Worm (Caenorhabditis elegans) whole organism, L1 larva: ENCODE results near the gene ndua-12.

Experiments
- C04F5.9 ChIP-seq: sonication (generic microtip); optimal IDR thresholded peaks from 2 replicates; lab custom pipeline; 2016; ENCODE audit warnings: missing genetic modification characterization, missing compliant biosample characterization
- C16A3.4 ChIP-seq: fragments of 150-350 bp; optimal IDR thresholded peaks from 2 replicates; lab custom pipeline; 2014; ENCODE audit warnings: missing biosample characterization, missing genetic modification characterization
- F16B12.6 ChIP-seq: fragments of 150-350 bp; optimal IDR thresholded peaks from 2 replicates; lab custom pipeline; 2014; ENCODE audit warnings: missing biosample characterization, missing genetic modification characterization
- Y116A8C.19 ChIP-seq: sonication (generic microtip); optimal IDR thresholded peaks from 2 replicates; lab custom pipeline; 2016; ENCODE audit warnings: missing compliant biosample characterization, missing genetic modification characterization, borderline replicate concordance
- aha-1 ChIP-seq: fragments of 150-350 bp; optimal IDR thresholded peaks from 2 replicates; lab custom pipeline; 2014; ENCODE audit warnings: missing biosample characterization, missing genetic modification characterization
- alr-1 ChIP-seq: fragments of 200-800 bp; sonication (Bioruptor generic); optimal IDR thresholded peaks from 2 replicates; lab custom pipeline; 2018; ENCODE audit warnings: borderline replicate concordance, mild to moderate bottlenecking, missing genetic modification characterization, missing compliant biosample characterization
- ceh-8 ChIP-seq: fragments of 200-800 bp; sonication (Bioruptor generic); optimal IDR thresholded peaks from 2 replicates; lab custom pipeline; 2018; ENCODE audit warnings: mild to moderate bottlenecking, missing genetic modification characterization, moderate library complexity, missing compliant biosample characterization
- dsc-1 ChIP-seq: sonication (generic microtip); optimal IDR thresholded peaks from 2 replicates; lab custom pipeline; 2016; ENCODE audit warnings: mild to moderate bottlenecking, missing genetic modification characterization, missing compliant biosample characterization
- efl-1 ChIP-seq, 4 experiments: fragments of 150-350 bp; optimal IDR thresholded peaks in 3 of 4; peaks in 1 of 4; 1 replicate in 1 of 4; 2 replicates in 3 of 4; lab custom pipeline; 2014; ENCODE audit warnings: missing biosample characterization in 2 of 4, missing genetic modification characterization in 2 of 4, missing genetic modification reagents in 2 of 4
- egl-27 ChIP-seq, 2 experiments: fragments of 150-350 bp in 1 of 2; sonication (generic microtip); optimal IDR thresholded peaks; 3 replicates each; lab custom pipeline; 2017 to 2018; ENCODE audit warnings: missing biosample characterization in 2 of 2, missing genetic modification characterization in 2 of 2, missing genetic modification reagents in 2 of 2
- fkh-10 ChIP-seq: sonication (generic microtip); optimal IDR thresholded peaks from 2 replicates; lab custom pipeline; 2017; ENCODE audit warnings: missing biosample characterization, missing genetic modification reagents, missing genetic modification characterization
- fkh-4 ChIP-seq: sonication (generic microtip); optimal IDR thresholded peaks from 2 replicates; lab custom pipeline; 2016; ENCODE audit warnings: missing compliant biosample characterization, missing genetic modification characterization, borderline replicate concordance
- grh-1 ChIP-seq: fragments of 200-800 bp; sonication (Bioruptor generic); IDR thresholded peaks from 2 replicates; pipeline ENCODE4 v1.3.6; 2022; ENCODE audit warnings: missing genetic modification reagents, missing genetic modification characterization, missing compliant biosample characterization
- hlh-17 ChIP-seq: fragments of 200-800 bp; sonication (Bioruptor generic); optimal IDR thresholded peaks from 2 replicates; lab custom pipeline; 2018; ENCODE audit warnings: missing genetic modification characterization, mild to moderate bottlenecking, missing compliant biosample characterization, moderate library complexity, borderline replicate concordance
- hlh-4 ChIP-seq: sonication (generic microtip); optimal IDR thresholded peaks from 2 replicates; lab custom pipeline; 2016; ENCODE audit warnings: mild to moderate bottlenecking, missing genetic modification characterization, missing compliant biosample characterization
- hpl-2 ChIP-seq: fragments of 150-350 bp; optimal IDR thresholded peaks from 2 replicates; lab custom pipeline; 2014; ENCODE audit warnings: missing biosample characterization, missing genetic modification reagents, missing genetic modification characterization
- isw-1 ChIP-seq: fragments of 200-800 bp; sonication (Bioruptor generic); IDR thresholded peaks from 2 replicates; pipeline ENCODE4 v1.3.6; 2022; ENCODE audit warnings: missing genetic modification characterization, missing compliant biosample characterization
- jun-1 ChIP-seq: fragments of 150-350 bp; optimal IDR thresholded peaks from 2 replicates; lab custom pipeline; 2014; ENCODE audit warnings: missing biosample characterization, missing genetic modification reagents, missing genetic modification characterization
- lin-14 ChIP-seq: fragments of 200-800 bp; sonication (Bioruptor generic); optimal IDR thresholded peaks from 2 replicates; lab custom pipeline; 2018; ENCODE audit warnings: mild to moderate bottlenecking, missing genetic modification characterization, moderate library complexity, missing compliant biosample characterization
- lin-35 ChIP-seq, 2 experiments: fragments of 150-350 bp; optimal IDR thresholded peaks; 2 replicates each; lab custom pipeline; 2014; ENCODE audit warnings: missing biosample characterization in 2 of 2, missing genetic modification characterization in 2 of 2, missing genetic modification reagents in 2 of 2
- lir-3 ChIP-seq: sonication (generic microtip); optimal IDR thresholded peaks from 2 replicates; lab custom pipeline; 2016; ENCODE audit warnings: mild to moderate bottlenecking, missing genetic modification characterization, moderate library complexity, missing compliant biosample characterization; ENCODE audit not compliant: poor library complexity
- lsy-2 ChIP-seq, 2 experiments: fragments of 150-350 bp; optimal IDR thresholded peaks; 2 replicates each; lab custom pipeline; 2014; ENCODE audit warnings: missing biosample characterization in 2 of 2, missing genetic modification characterization in 2 of 2
- mab-9 ChIP-seq: fragments of 200-800 bp; sonication (Bioruptor generic); IDR thresholded peaks from 2 replicates; pipeline ENCODE4 v1.3.6; 2022; ENCODE audit warnings: missing genetic modification reagents, missing genetic modification characterization, missing compliant biosample characterization
- mef-2 ChIP-seq: fragments of 150-350 bp; optimal IDR thresholded peaks from 2 replicates; lab custom pipeline; 2014; ENCODE audit warnings: missing biosample characterization, missing genetic modification characterization
- nhr-12 ChIP-seq: sonication (generic microtip); optimal IDR thresholded peaks from 2 replicates; lab custom pipeline; 2017; ENCODE audit warnings: missing biosample characterization, missing genetic modification characterization
- nhr-20 ChIP-seq: sonication (generic microtip); optimal IDR thresholded peaks from 2 replicates; lab custom pipeline; 2016; ENCODE audit warnings: mild to moderate bottlenecking, missing genetic modification characterization, missing compliant biosample characterization
- nhr-237 ChIP-seq: fragments of 150-350 bp; optimal IDR thresholded peaks from 2 replicates; lab custom pipeline; 2014; ENCODE audit warnings: missing biosample characterization, missing genetic modification characterization
- nhr-28 ChIP-seq: fragments of 150-350 bp; optimal IDR thresholded peaks from 2 replicates; lab custom pipeline; 2014; ENCODE audit warnings: missing biosample characterization, missing genetic modification characterization
- nhr-47 ChIP-seq: sonication (generic microtip); optimal IDR thresholded peaks from 2 replicates; lab custom pipeline; 2016; ENCODE audit warnings: mild to moderate bottlenecking, missing genetic modification characterization, moderate library complexity, missing compliant biosample characterization
- nhr-77 ChIP-seq: fragments of 150-350 bp; optimal IDR thresholded peaks from 2 replicates; lab custom pipeline; 2014; ENCODE audit warnings: missing biosample characterization, missing genetic modification characterization
- pag-3 ChIP-seq: sonication (generic microtip); optimal IDR thresholded peaks from 2 replicates; lab custom pipeline; 2017; ENCODE audit warnings: missing genetic modification characterization, mild to moderate bottlenecking, missing compliant biosample characterization, antibody characterized with exemption, borderline replicate concordance; ENCODE audit not compliant: insufficient read depth
- pqm-1 ChIP-seq: sonication (generic microtip); optimal IDR thresholded peaks from 3 replicates; lab custom pipeline; 2017; ENCODE audit warnings: missing biosample characterization, missing genetic modification characterization
- rnt-1 ChIP-seq: sonication (generic microtip); optimal IDR thresholded peaks from 2 replicates; lab custom pipeline; 2016; ENCODE audit warnings: mild to moderate bottlenecking, missing genetic modification characterization, moderate library complexity, missing compliant biosample characterization
- skn-1 ChIP-seq: fragments of 150-350 bp; optimal IDR thresholded peaks from 2 replicates; lab custom pipeline; 2014; ENCODE audit warnings: missing biosample characterization, missing genetic modification characterization
- snpc-4 ChIP-seq: fragments of 150-350 bp; optimal IDR thresholded peaks from 2 replicates; lab custom pipeline; 2014; ENCODE audit warnings: missing biosample characterization, missing genetic modification characterization
- snu-23 ChIP-seq: sonication (generic microtip); optimal IDR thresholded peaks from 2 replicates; lab custom pipeline; 2016; ENCODE audit warnings: missing genetic modification characterization, missing compliant biosample characterization
- sptf-1 ChIP-seq: fragments of 150-350 bp; optimal IDR thresholded peaks from 2 replicates; lab custom pipeline; 2014; ENCODE audit warnings: missing biosample characterization, missing genetic modification characterization
- sup-37 ChIP-seq: fragments of 200-800 bp; sonication (Bioruptor generic); optimal IDR thresholded peaks from 2 replicates; lab custom pipeline; 2018; ENCODE audit warnings: mild to moderate bottlenecking, missing genetic modification characterization, missing compliant biosample characterization
- tlp-1 ChIP-seq: fragments of 150-350 bp; optimal IDR thresholded peaks from 2 replicates; lab custom pipeline; 2014; ENCODE audit warnings: missing biosample characterization, missing genetic modification characterization
- unc-130 ChIP-seq: fragments of 150-350 bp; optimal IDR thresholded peaks from 2 replicates; lab custom pipeline; 2017; ENCODE audit warnings: missing biosample characterization, missing genetic modification characterization, inconsistent platforms
- unc-62 ChIP-seq: fragments of 150-350 bp; optimal IDR thresholded peaks from 2 replicates; lab custom pipeline; 2014; ENCODE audit warnings: missing biosample characterization, missing genetic modification reagents, missing genetic modification characterization
- unc-98 ChIP-seq: fragments of 200-800 bp; sonication (Bioruptor generic); IDR thresholded peaks from 2 replicates; pipeline ENCODE4 v1.3.6; 2022; ENCODE audit warnings: missing genetic modification characterization, missing compliant biosample characterization
- zag-1 ChIP-seq: fragments of 150-350 bp; optimal IDR thresholded peaks from 2 replicates; lab custom pipeline; 2014; ENCODE audit warnings: missing biosample characterization, missing genetic modification characterization
- zip-4 ChIP-seq: fragments of 200-800 bp; sonication (Bioruptor generic); optimal IDR thresholded peaks from 2 replicates; lab custom pipeline; 2018; ENCODE audit warnings: mild to moderate bottlenecking, missing genetic modification characterization, moderate library complexity, missing compliant biosample characterization
- ztf-4 ChIP-seq: fragments of 150-350 bp; optimal IDR thresholded peaks from 2 replicates; lab custom pipeline; 2014; ENCODE audit warnings: missing biosample characterization, missing genetic modification characterization

ndua-12 gene

DNA sequence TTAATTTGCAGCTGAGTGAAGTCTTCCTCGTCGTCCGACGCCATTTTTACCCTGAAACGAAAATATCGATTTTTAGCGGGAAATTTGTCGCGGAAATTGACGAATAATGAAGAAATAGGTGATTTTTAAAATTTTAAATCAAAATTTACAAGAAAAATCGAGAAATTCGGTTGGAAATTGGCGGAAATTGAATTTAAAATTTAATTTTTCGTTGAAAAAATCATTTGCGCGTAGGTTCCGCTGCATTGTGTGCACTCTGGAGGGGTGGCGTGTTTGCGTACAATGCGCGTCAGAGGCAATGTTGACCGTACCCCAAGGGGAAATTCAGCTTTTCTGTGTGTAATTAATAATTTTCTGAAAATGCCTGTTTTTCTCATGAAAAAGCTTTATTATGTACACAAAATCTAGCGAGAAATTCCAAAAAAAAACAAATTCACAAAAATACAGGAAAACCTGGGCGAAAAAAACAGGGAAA is 15.7 kb downstream of the ndua-12 start, which contains the start of gene Y94H6A.5 (continued):
- TF ChIP-seq alr-1 (tag; lab: Kevin White, UChicago), result no peak
- TF ChIP-seq jun-1 (tag; lab: Kevin White, UChicago), result no peak
- no peak for TF ChIP-seq nhr-237 (tag; lab: Kevin White, UChicago)
- TF ChIP-seq unc-130 (tag; lab: Kevin White, UChicago), result peak; percentile 68
- TF ChIP-seq unc-62 (GFP tag; lab: Kevin White, UChicago), result no peak
- TF ChIP-seq rnt-1 (tag; lab: Kevin White, UChicago), result no peak
- TF ChIP-seq hpl-2, result no peak
- peak; percentile 57 for TF ChIP-seq skn-1 (tag; lab: Kevin White, UChicago)
- no peak for TF ChIP-seq pqm-1
- no peak for TF ChIP-seq C04F5.9 (tag; lab: Kevin White, UChicago)
- peak; percentile 57 for TF ChIP-seq snu-23 (GFP tag; lab: Kevin White, UChicago)
- TF ChIP-seq mab-9 (GFP tag; lab: Robert Waterston, UW), result no peak
- TF ChIP-seq F16B12.6, result peak; percentile 92
- TF ChIP-seq aha-1 (tag; lab: Kevin White, UChicago), result no peak
- no peak for TF ChIP-seq lin-14 (GFP tag; lab: Kevin White, UChicago)
- peak; percentile 51 to 72 for TF ChIP-seq lin-35 (GFP tag; optimal IDR thresholded peaks at IDR 0.05; lab: Kevin White, UChicago)
- TF ChIP-seq fkh-4 (tag; lab: Kevin White, UChicago), result no peak
- TF ChIP-seq mef-2, result no peak
- no peak for TF ChIP-seq nhr-77 (tag; lab: Kevin White, UChicago)
- no peak for TF ChIP-seq egl-27 (tag; optimal IDR thresholded peaks at IDR 0.05; lab: Kevin White, UChicago)
- no peak for TF ChIP-seq zip-4 (GFP tag; lab: Kevin White, UChicago)
- TF ChIP-seq hlh-4 (tag; lab: Kevin White, UChicago), result no peak
- no peak for TF ChIP-seq grh-1 (GFP tag; lab: Robert Waterston, UW)
- no peak for TF ChIP-seq sptf-1 (tag; lab: Kevin White, UChicago)
- TF ChIP-seq hlh-17, result no peak
- TF ChIP-seq dsc-1 (tag; lab: Kevin White, UChicago), result peak; percentile 13
- peak; percentile 43 for TF ChIP-seq ztf-4
- TF ChIP-seq unc-98 (GFP tag; lab: Robert Waterston, UW), result no peak
- peak; percentile 56 for TF ChIP-seq nhr-47 (tag; lab: Kevin White, UChicago)
- peak; percentile 90 to 98 for TF ChIP-seq lsy-2 (tag; optimal IDR thresholded peaks at IDR 0.05; lab: Kevin White, UChicago)
- TF ChIP-seq snpc-4, result no peak
- TF ChIP-seq, all 84 proteins: peak for 27

DNA sequence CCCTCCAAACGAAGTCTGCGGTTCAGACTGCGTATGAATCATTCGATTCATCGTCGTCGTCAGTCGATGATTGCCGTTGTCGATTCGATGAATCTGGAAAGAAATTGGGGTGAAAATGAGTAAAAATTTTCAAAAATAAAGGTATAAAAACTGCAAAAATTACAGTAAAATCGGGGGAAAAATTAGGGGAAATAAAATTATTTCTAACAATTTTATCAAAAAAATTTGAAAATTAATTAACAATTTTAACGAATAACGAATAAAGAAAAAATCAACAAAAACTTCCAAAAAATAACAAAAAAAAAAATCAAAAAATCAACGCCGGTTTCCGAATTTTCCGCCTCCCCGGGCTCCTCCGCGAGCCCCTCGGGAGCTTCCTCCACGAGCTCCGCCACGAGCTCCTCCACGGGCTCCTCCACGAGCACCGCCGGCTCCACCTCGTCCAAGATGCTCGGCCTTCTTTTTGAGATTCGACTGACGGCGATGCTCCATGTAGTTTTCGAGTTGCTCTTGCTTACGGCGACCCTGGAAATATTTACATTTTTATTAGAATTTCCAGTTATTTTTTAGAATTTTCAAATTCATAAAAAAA is 30.8 kb downstream of the ndua-12 start, which contains the start of gene egrh-3:
Gene egrh-3, minus strand, starts transcription at position 51 of the 592 bp plus-strand sequence.
- TF ChIP-seq C16A3.4 (tag; lab: Kevin White, UChicago) (no peak), ceh-8 (GFP tag; lab: Kevin White, UChicago) (peak; percentile 75), hlh-4 (tag; lab: Kevin White, UChicago) (no peak), egl-27 (tag; optimal IDR thresholded peaks at IDR 0.05; lab: Kevin White, UChicago) (no peak), alr-1 (tag; lab: Kevin White, UChicago) (no peak), lir-3 (tag; lab: Kevin White, UChicago) (no peak), fkh-10 (GFP tag; lab: Kevin White, UChicago) (no peak)

DNA sequence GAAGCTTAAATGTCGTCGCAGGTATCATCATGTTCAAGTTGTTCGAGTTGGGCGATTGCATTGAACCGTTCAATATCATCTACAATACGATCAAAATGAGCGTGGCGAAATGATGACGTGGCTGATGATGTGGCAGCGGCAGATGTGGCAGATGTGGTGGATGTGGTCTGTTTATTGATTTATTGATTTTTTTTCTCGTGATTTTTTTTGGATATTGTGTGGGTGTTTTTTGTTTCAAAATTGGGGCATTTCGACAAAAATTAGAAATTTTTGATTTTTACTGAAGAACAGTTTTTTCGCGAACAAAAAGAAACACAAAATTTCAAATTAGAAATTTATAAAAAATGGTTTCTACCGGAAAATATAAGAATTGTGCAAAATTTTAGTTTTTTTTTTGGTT is 39.4 kb downstream of the ndua-12 start:
- no peak for TF ChIP-seq tlp-1
- TF ChIP-seq Y116A8C.19, result no peak
- TF ChIP-seq nhr-12 (tag; lab: Kevin White, UChicago), result no peak
- TF ChIP-seq alr-1 (tag; lab: Kevin White, UChicago), result no peak
- TF ChIP-seq efl-1 (optimal IDR thresholded peaks at IDR 0.05; lab: Kevin White, UChicago), result no peak
- no peak for TF ChIP-seq efl-1 (GFP tag; optimal IDR thresholded peaks at IDR 0.05 in 1 of 2; lab: Kevin White, UChicago)
- TF ChIP-seq lin-35 (GFP tag; optimal IDR thresholded peaks at IDR 0.05; lab: Kevin White, UChicago), result no peak
- no peak for TF ChIP-seq pag-3
- no peak for TF ChIP-seq nhr-28 (tag; lab: Kevin White, UChicago)
- TF ChIP-seq fkh-10 (GFP tag; lab: Kevin White, UChicago), result no peak
- no peak for TF ChIP-seq dsc-1 (tag; lab: Kevin White, UChicago)
- TF ChIP-seq jun-1 (tag; lab: Kevin White, UChicago), result no peak
- no peak for TF ChIP-seq nhr-20 (tag; lab: Kevin White, UChicago)
- no peak for TF ChIP-seq isw-1
- TF ChIP-seq sup-37, result no peak
- no peak for TF ChIP-seq zag-1 (tag; lab: Kevin White, UChicago)
- no peak for TF ChIP-seq C16A3.4 (tag; lab: Kevin White, UChicago)
- TF ChIP-seq, all 84 proteins: peak for 0
